Worm (Caenorhabditis elegans): Measurements from ENCODE around the gene rpc-11.
A peak's percentile ranks its signal among the peaks of the same experiment; 100 is the strongest.

rpc-11 gene

ce11 chrIV:1430261-1430660, 20.4 kb upstream of the rpc-11 start, which contains the start of gene Y77E11A.23:
Gene Y77E11A.23 (minus strand): TSS chrIV:1430367.
- TF ChIP-seq dao-5 (tag; optimal IDR thresholded peaks at IDR 0.05) (no peak), W03F9.2 (tag; optimal IDR thresholded peaks at IDR 0.05) (no peak), him-1 (tag; optimal IDR thresholded peaks at IDR 0.05) (no peak)

ce11 chrIV:1427283-1427682, 17.4 kb upstream of the rpc-11 start, which contains the start of gene clec-171:
Gene clec-171 (minus strand): TSS chrIV:1427383.
- TF ChIP-seq him-1 (tag; optimal IDR thresholded peaks at IDR 0.05) (no peak), dao-5 (tag; optimal IDR thresholded peaks at IDR 0.05) (no peak), W03F9.2 (tag; optimal IDR thresholded peaks at IDR 0.05) (no peak)

ce11 chrIV:1424962-1425361, 15.1 kb upstream of the rpc-11 start, which contains the start of gene Y77E11A.8:
Gene Y77E11A.8 (minus strand): TSS chrIV:1425062.
- TF ChIP-seq dao-5 (tag; optimal IDR thresholded peaks at IDR 0.05) (no peak), him-1 (tag; optimal IDR thresholded peaks at IDR 0.05) (no peak), W03F9.2 (tag; optimal IDR thresholded peaks at IDR 0.05) (no peak)

ce11 chrIV:1420603-1421002, 10.8 kb upstream of the rpc-11 start, which contains the start of gene jtr-1:
Gene jtr-1 (plus strand): TSS chrIV:1420929.
- no peak for TF ChIP-seq W03F9.2 (tag; optimal IDR thresholded peaks at IDR 0.05)
- TF ChIP-seq dao-5 (tag; optimal IDR thresholded peaks at IDR 0.05), result no peak
- no peak for TF ChIP-seq him-1 (tag; optimal IDR thresholded peaks at IDR 0.05)

ce11 chrIV:1419795-1420509, 10.1 kb upstream of the rpc-11 start, which contains the start of gene Y77E11A.7:
Gene Y77E11A.7 (minus strand): TSS chrIV:1419849.
- peak; percentile 10 for TF ChIP-seq him-1 (tag; optimal IDR thresholded peaks at IDR 0.05)
- TF ChIP-seq dao-5 (tag; optimal IDR thresholded peaks at IDR 0.05), result no peak
- TF ChIP-seq W03F9.2 (tag; optimal IDR thresholded peaks at IDR 0.05), result peak; percentile 36

- TF ChIP-seq him-1 (tag; optimal IDR thresholded peaks at IDR 0.05), result no peak
- TF ChIP-seq W03F9.2 (tag; optimal IDR thresholded peaks at IDR 0.05), result no peak
- TF ChIP-seq dao-5 (tag; optimal IDR thresholded peaks at IDR 0.05), result no peak
These were observed 1.1 kb downstream of the rpc-11 start for ce11 chrIV:1408718-1409117.

- TF ChIP-seq dao-5 (tag; optimal IDR thresholded peaks at IDR 0.05) (no peak), W03F9.2 (tag; optimal IDR thresholded peaks at IDR 0.05) (no peak), him-1 (tag; optimal IDR thresholded peaks at IDR 0.05) (no peak)
These were observed 1.7 kb downstream of the rpc-11 start for ce11 chrIV:1408137-1408536.

ce11 chrIV:1407507-1407906, 2.3 kb downstream of the rpc-11 start:
- TF ChIP-seq him-1 (tag; optimal IDR thresholded peaks at IDR 0.05) (no peak), dao-5 (tag; optimal IDR thresholded peaks at IDR 0.05) (no peak), W03F9.2 (tag; optimal IDR thresholded peaks at IDR 0.05) (no peak)

ce11 chrIV:1407049-1407448, 2.8 kb downstream of the rpc-11 start:
- TF ChIP-seq W03F9.2 (tag; optimal IDR thresholded peaks at IDR 0.05) (no peak), dao-5 (tag; optimal IDR thresholded peaks at IDR 0.05) (no peak), him-1 (tag; optimal IDR thresholded peaks at IDR 0.05) (no peak)

ce11 chrIV:1406267-1406666, 3.6 kb downstream of the rpc-11 start, which contains the start of gene spp-31:
Gene spp-31 (plus strand): TSS chrIV:1406567.
- TF ChIP-seq him-1 (tag; optimal IDR thresholded peaks at IDR 0.05) (no peak), dao-5 (tag; optimal IDR thresholded peaks at IDR 0.05) (no peak), W03F9.2 (tag; optimal IDR thresholded peaks at IDR 0.05) (no peak)

- TF ChIP-seq dao-5 (tag; optimal IDR thresholded peaks at IDR 0.05) (no peak), W03F9.2 (tag; optimal IDR thresholded peaks at IDR 0.05) (no peak), him-1 (tag; optimal IDR thresholded peaks at IDR 0.05) (no peak)
These were observed 4.1 kb downstream of the rpc-11 start for ce11 chrIV:1405780-1406179.

ce11 chrIV:1403960-1404359, 5.9 kb downstream of the rpc-11 start:
- TF ChIP-seq him-1 (tag; optimal IDR thresholded peaks at IDR 0.05), result no peak
- TF ChIP-seq dao-5 (tag; optimal IDR thresholded peaks at IDR 0.05), result no peak
- no peak for TF ChIP-seq W03F9.2 (tag; optimal IDR thresholded peaks at IDR 0.05)

ce11 chrIV:1400016-1400415, 9.8 kb downstream of the rpc-11 start:
- TF ChIP-seq W03F9.2 (tag; optimal IDR thresholded peaks at IDR 0.05), result no peak
- TF ChIP-seq him-1 (tag; optimal IDR thresholded peaks at IDR 0.05), result no peak
- no peak for TF ChIP-seq dao-5 (tag; optimal IDR thresholded peaks at IDR 0.05)

ce11 chrIV:1397895-1398294, 11.9 kb downstream of the rpc-11 start:
- TF ChIP-seq him-1 (tag; optimal IDR thresholded peaks at IDR 0.05) (no peak), W03F9.2 (tag; optimal IDR thresholded peaks at IDR 0.05) (no peak), dao-5 (tag; optimal IDR thresholded peaks at IDR 0.05) (no peak)

ce11 chrIV:1394077-1394476, 15.8 kb downstream of the rpc-11 start:
- TF ChIP-seq dao-5 (tag; optimal IDR thresholded peaks at IDR 0.05) (no peak), W03F9.2 (tag; optimal IDR thresholded peaks at IDR 0.05) (no peak), him-1 (tag; optimal IDR thresholded peaks at IDR 0.05) (no peak)

All from whole organism, L4/young adult.